Worm (Caenorhabditis elegans) whole organism, midembryonic: ENCODE measurements around the gene srbc-43.

Experiments used
- T22C8.4 ChIP-seq: fragments of 200-800 bp; sonication (Bioruptor generic); IDR thresholded peaks from 2 replicates; pipeline ENCODE4 v1.3.6; 2022; ENCODE audit warnings: missing genetic modification characterization, missing compliant biosample characterization
- cog-1 ChIP-seq: sonication (generic microtip); optimal IDR thresholded peaks from 2 replicates; lab custom pipeline; 2016; ENCODE audit warnings: missing genetic modification characterization, missing compliant biosample characterization
- flt-1 ChIP-seq: fragments of 200-800 bp; sonication (Bioruptor generic); IDR thresholded peaks from 2 replicates; pipeline ENCODE4 v1.3.6; 2022; ENCODE audit warnings: missing genetic modification characterization, missing compliant biosample characterization
- klf-2 ChIP-seq: fragments of 200-800 bp; sonication (Bioruptor generic); conservative IDR thresholded peaks from 2 replicates; pipeline ENCODE4 v1.3.6; 2022; ENCODE audit warnings: missing genetic modification reagents, missing genetic modification characterization, missing compliant biosample characterization
- med-1 ChIP-seq: sonication (generic microtip); optimal IDR thresholded peaks from 2 replicates; lab custom pipeline; 2017; ENCODE audit warnings: missing genetic modification characterization, mild to moderate bottlenecking, missing compliant biosample characterization, antibody characterized with exemption, missing genetic modification reagents; ENCODE audit not compliant: insufficient read depth
- ref-1 ChIP-seq: fragments of 200-800 bp; sonication (Bioruptor generic); conservative IDR thresholded peaks from 2 replicates; pipeline ENCODE4 v1.3.6; 2022; ENCODE audit warnings: missing genetic modification reagents, missing genetic modification characterization, missing compliant biosample characterization
- tab-1 ChIP-seq: fragments of 200-800 bp; sonication (Bioruptor generic); IDR thresholded peaks from 2 replicates; pipeline ENCODE4 v1.3.6; 2022; ENCODE audit warnings: missing genetic modification characterization, missing compliant biosample characterization
- ztf-29 ChIP-seq: fragments of 200-800 bp; sonication (Bioruptor generic); IDR thresholded peaks from 2 replicates; pipeline ENCODE4 v1.3.6; 2022; ENCODE audit warnings: missing genetic modification reagents, missing genetic modification characterization, missing compliant biosample characterization

- TF ChIP-seq ref-1 (GFP tag; lab: Robert Waterston, UW) (no peak), med-1 (GFP tag; lab: Kevin White, UChicago) (no peak), cog-1 (no peak), klf-2 (no peak), ztf-29 (GFP tag; lab: Robert Waterston, UW) (no peak), flt-1 (GFP tag; lab: Robert Waterston, UW) (no peak), T22C8.4 (GFP tag; lab: Robert Waterston, UW) (no peak), tab-1 (GFP tag; lab: Robert Waterston, UW) (no peak)
Observed at ce11 chrV:12788451-12788850, 1.9 kb downstream of the srbc-43 start, which contains the start of gene srbc-44.
